Worm (Caenorhabditis elegans) whole organism, L3 larva: ENCODE data around the gene nhr-175.

ENCODE experiments used
- R02D3.7 ChIP-seq: fragments of 150-350 bp; optimal IDR thresholded peaks from 2 replicates; lab custom pipeline; 2014; ENCODE audit warnings: missing biosample characterization, missing genetic modification characterization
- aly-2 ChIP-seq: fragments of 150-350 bp; optimal IDR thresholded peaks from 2 replicates; lab custom pipeline; 2014; ENCODE audit warnings: missing biosample characterization, missing genetic modification characterization
- ama-1 ChIP-seq: fragments of 150-350 bp; optimal IDR thresholded peaks from 2 replicates; lab custom pipeline; 2018
- ceh-16 ChIP-seq: sonication (generic microtip); optimal IDR thresholded peaks from 2 replicates; lab custom pipeline; 2017; ENCODE audit warnings: missing biosample characterization, missing genetic modification characterization
- ceh-28 ChIP-seq: fragments of 150-350 bp; optimal IDR thresholded peaks from 2 replicates; lab custom pipeline; 2014; ENCODE audit warnings: missing biosample characterization, missing genetic modification reagents, missing genetic modification characterization
- ceh-82 ChIP-seq: fragments of 150-350 bp; optimal IDR thresholded peaks from 2 replicates; lab custom pipeline; 2014; ENCODE audit warnings: missing biosample characterization, missing genetic modification characterization
- ceh-9 ChIP-seq: sonication (generic microtip); optimal IDR thresholded peaks from 2 replicates; lab custom pipeline; 2018; ENCODE audit warnings: missing biosample characterization, missing genetic modification characterization
- egl-27 ChIP-seq: sonication (generic microtip); optimal IDR thresholded peaks from 4 replicates; lab custom pipeline; 2017; ENCODE audit warnings: missing biosample characterization, missing genetic modification reagents, missing genetic modification characterization
- egl-5 ChIP-seq: fragments of 150-350 bp; optimal IDR thresholded peaks from 2 replicates; lab custom pipeline; 2017; ENCODE audit warnings: missing biosample characterization, missing genetic modification reagents, missing genetic modification characterization, inconsistent platforms
- elt-1 ChIP-seq: fragments of 150-350 bp; optimal IDR thresholded peaks from 2 replicates; lab custom pipeline; 2014; ENCODE audit warnings: missing biosample characterization, missing genetic modification characterization
- elt-2 ChIP-seq: sonication (generic microtip); optimal IDR thresholded peaks from 2 replicates; lab custom pipeline; 2016; ENCODE audit warnings: missing genetic modification reagents, mild to moderate bottlenecking, missing genetic modification characterization, missing compliant biosample characterization
- eor-1 ChIP-seq, 2 experiments: fragments of 150-350 bp; optimal IDR thresholded peaks; 2 replicates each; lab custom pipeline; 2014 to 2018; ENCODE audit warnings: missing biosample characterization in 2 of 2, missing genetic modification characterization in 2 of 2
- fkh-10 ChIP-seq: sonication (generic microtip); optimal IDR thresholded peaks from 2 replicates; lab custom pipeline; 2017; ENCODE audit warnings: missing biosample characterization, missing genetic modification reagents, missing genetic modification characterization
- fkh-2 ChIP-seq: fragments of 150-350 bp; optimal IDR thresholded peaks from 2 replicates; lab custom pipeline; 2014; ENCODE audit warnings: missing biosample characterization, missing genetic modification reagents, missing genetic modification characterization
- hmg-11 ChIP-seq: sonication (generic microtip); optimal IDR thresholded peaks from 2 replicates; lab custom pipeline; 2016; ENCODE audit warnings: missing genetic modification characterization, missing compliant biosample characterization
- jun-1 ChIP-seq: fragments of 150-350 bp; optimal IDR thresholded peaks from 2 replicates; lab custom pipeline; 2014; ENCODE audit warnings: missing biosample characterization, missing genetic modification reagents, missing genetic modification characterization
- lin-15B ChIP-seq: fragments of 150-350 bp; optimal IDR thresholded peaks from 2 replicates; lab custom pipeline; 2014; ENCODE audit warnings: missing biosample characterization, missing genetic modification characterization
- lin-39 ChIP-seq: fragments of 150-350 bp; optimal IDR thresholded peaks from 2 replicates; lab custom pipeline; 2018; ENCODE audit warnings: missing biosample characterization, missing genetic modification reagents, missing genetic modification characterization
- lsy-12 ChIP-seq: sonication (generic microtip); optimal IDR thresholded peaks from 2 replicates; lab custom pipeline; 2016; ENCODE audit warnings: mild to moderate bottlenecking, missing genetic modification characterization, missing compliant biosample characterization
- mdl-1 ChIP-seq: fragments of 150-350 bp; optimal IDR thresholded peaks from 2 replicates; lab custom pipeline; 2014; ENCODE audit warnings: missing biosample characterization, missing genetic modification characterization
- mml-1 ChIP-seq: fragments of 150-350 bp; sonication (generic microtip); optimal IDR thresholded peaks from 3 replicates; lab custom pipeline; 2014; ENCODE audit warnings: missing biosample characterization, missing genetic modification characterization
- nfya-1 ChIP-seq: sonication (generic microtip); optimal IDR thresholded peaks from 2 replicates; lab custom pipeline; 2017; ENCODE audit warnings: missing genetic modification characterization, mild to moderate bottlenecking, missing compliant biosample characterization, antibody characterized with exemption, moderate library complexity; ENCODE audit not compliant: insufficient read depth
- nhr-11 ChIP-seq: fragments of 150-350 bp; optimal IDR thresholded peaks from 2 replicates; lab custom pipeline; 2014; ENCODE audit warnings: missing biosample characterization, missing genetic modification characterization
- nhr-23 ChIP-seq: fragments of 150-350 bp; optimal IDR thresholded peaks from 2 replicates; lab custom pipeline; 2014; ENCODE audit warnings: missing biosample characterization, missing genetic modification reagents, missing genetic modification characterization
- nhr-25 ChIP-seq: sonication (generic microtip); optimal IDR thresholded peaks from 2 replicates; lab custom pipeline; 2017; ENCODE audit warnings: missing biosample characterization, missing genetic modification characterization
- nhr-28 ChIP-seq: fragments of 150-350 bp; optimal IDR thresholded peaks from 2 replicates; lab custom pipeline; 2014; ENCODE audit warnings: missing biosample characterization, missing genetic modification characterization
- nhr-43 ChIP-seq: sonication (generic microtip); optimal IDR thresholded peaks from 2 replicates; lab custom pipeline; 2016; ENCODE audit warnings: mild to moderate bottlenecking, missing genetic modification characterization, missing compliant biosample characterization; ENCODE audit not compliant: poor library complexity, severe bottlenecking
- nhr-67 ChIP-seq: fragments of 150-350 bp; optimal IDR thresholded peaks from 2 replicates; lab custom pipeline; 2014; ENCODE audit warnings: missing biosample characterization, missing genetic modification characterization
- nhr-76 ChIP-seq: fragments of 150-350 bp; sonication (generic microtip); optimal IDR thresholded peaks from 5 replicates; lab custom pipeline; 2014; ENCODE audit warnings: missing biosample characterization, missing genetic modification characterization
- nhr-77 ChIP-seq: fragments of 150-350 bp; optimal IDR thresholded peaks from 2 replicates; lab custom pipeline; 2014; ENCODE audit warnings: missing biosample characterization, missing genetic modification characterization
- pha-4 ChIP-seq: fragments of 150-350 bp; optimal IDR thresholded peaks from 2 replicates; lab custom pipeline; 2014; ENCODE audit warnings: missing biosample characterization, missing genetic modification reagents, missing genetic modification characterization
- pqm-1 ChIP-seq: fragments of 150-350 bp; optimal IDR thresholded peaks from 2 replicates; lab custom pipeline; 2017; ENCODE audit warnings: missing biosample characterization, missing genetic modification characterization, inconsistent platforms
- sea-2 ChIP-seq: fragments of 150-350 bp; sonication (generic microtip); optimal IDR thresholded peaks from 4 replicates; lab custom pipeline; 2014; ENCODE audit warnings: missing biosample characterization, missing genetic modification reagents, missing genetic modification characterization
- snpc-4 ChIP-seq: fragments of 150-350 bp; optimal IDR thresholded peaks from 2 replicates; lab custom pipeline; 2014; ENCODE audit warnings: missing biosample characterization, missing genetic modification characterization
- unc-62 ChIP-seq: fragments of 150-350 bp; sonication (generic microtip); optimal IDR thresholded peaks from 4 replicates; lab custom pipeline; 2014; ENCODE audit warnings: missing biosample characterization, missing genetic modification reagents, missing genetic modification characterization
- zag-1 ChIP-seq: fragments of 150-350 bp; optimal IDR thresholded peaks from 2 replicates; lab custom pipeline; 2014; ENCODE audit warnings: missing biosample characterization, missing genetic modification characterization
- ztf-11 ChIP-seq: fragments of 150-350 bp; optimal IDR thresholded peaks from 2 replicates; lab custom pipeline; 2014; ENCODE audit warnings: missing biosample characterization, missing genetic modification characterization

Gene nhr-175

ce11 chrV:13866353-13866752 lies at the start of gene nhr-175:
Gene nhr-175, plus strand, starts transcription at chrV:13866691.
- TF ChIP-seq unc-62 (GFP tag; lab: Kevin White, UChicago), result no peak
- TF ChIP-seq pqm-1, result no peak
- peak; percentile 52 for TF ChIP-seq nhr-25 (tag; lab: Kevin White, UChicago)
- TF ChIP-seq nhr-23 (tag; lab: Kevin White, UChicago), result peak; percentile 50
- TF ChIP-seq elt-1 (tag; lab: Kevin White, UChicago), result peak; percentile 92

ce11 chrV:13816877-13817276 lies 49.6 kb upstream of the nhr-175 start, which contains the start of gene F55B12.2:
Gene F55B12.2, minus strand, starts transcription at chrV:13816977.
- TF ChIP-seq ceh-9 (tag; lab: Kevin White, UChicago) (no peak), nhr-76 (no peak), egl-5 (no peak), ceh-28 (tag; lab: Kevin White, UChicago) (no peak), mml-1 (tag; lab: Kevin White, UChicago) (no peak), hmg-11 (tag; lab: Kevin White, UChicago) (no peak), zag-1 (tag; lab: Kevin White, UChicago) (no peak), pha-4 (tag; lab: Kevin White, UChicago) (no peak), lin-39 (tag; lab: Kevin White, UChicago) (no peak), sea-2 (GFP tag; lab: Kevin White, UChicago) (no peak), fkh-10 (GFP tag; lab: Kevin White, UChicago) (no peak), ceh-16 (tag; lab: Kevin White, UChicago) (no peak), lsy-12 (tag; lab: Kevin White, UChicago) (no peak), aly-2 (tag; lab: Kevin White, UChicago) (no peak), mdl-1 (tag; lab: Kevin White, UChicago) (no peak), unc-62 (GFP tag; lab: Kevin White, UChicago) (no peak), snpc-4 (tag; lab: Kevin White, UChicago) (no peak)

ce11 chrV:13818824-13819408 lies 47.6 kb upstream of the nhr-175 start, which contains the start of gene sel-10:
Gene sel-10, plus strand, starts transcription at chrV:13819361.
- peak; percentile 51 for TF ChIP-seq jun-1 (tag; lab: Kevin White, UChicago)
- TF ChIP-seq eor-1 (tag; optimal IDR thresholded peaks at IDR 0.05; lab: Kevin White, UChicago), result no peak
- peak; percentile 47 for TF ChIP-seq R02D3.7
- TF ChIP-seq nhr-23 (tag; lab: Kevin White, UChicago), result peak; percentile 84
- TF ChIP-seq nhr-76, result no peak
- TF ChIP-seq snpc-4 (tag; lab: Kevin White, UChicago), result peak; percentile 83
- TF ChIP-seq pha-4 (tag; lab: Kevin White, UChicago), result peak; percentile 62
- peak; percentile 76 for TF ChIP-seq nfya-1 (tag; lab: Kevin White, UChicago)
- no peak for TF ChIP-seq ceh-82 (tag; lab: Kevin White, UChicago)
- TF ChIP-seq elt-2 (tag; lab: Kevin White, UChicago), result peak; percentile 57
- no peak for TF ChIP-seq ztf-11
- TF ChIP-seq nhr-28, result no peak
- peak; percentile 66 for TF ChIP-seq hmg-11 (tag; lab: Kevin White, UChicago)
- no peak for TF ChIP-seq ama-1 (lab: Kevin White, UChicago)
- TF ChIP-seq fkh-10 (GFP tag; lab: Kevin White, UChicago), result peak; percentile 23
- no peak for TF ChIP-seq nhr-67 (tag; lab: Kevin White, UChicago)
- peak; percentile 74 for TF ChIP-seq nhr-25 (tag; lab: Kevin White, UChicago)
- TF ChIP-seq lin-39 (tag; lab: Kevin White, UChicago), result peak; percentile 36
- TF ChIP-seq lin-15B (tag; lab: Kevin White, UChicago), result peak; percentile 75
- peak; percentile 3 for TF ChIP-seq nhr-77 (tag; lab: Kevin White, UChicago)
- peak; percentile 82 for TF ChIP-seq nhr-43 (tag; lab: Kevin White, UChicago)
- TF ChIP-seq nhr-11 (tag; lab: Kevin White, UChicago), result peak; percentile 10
- TF ChIP-seq egl-27 (tag; lab: Kevin White, UChicago), result no peak
- TF ChIP-seq, all 47 proteins: peak for 15

ce11 chrV:13822752-13823151 lies 43.7 kb upstream of the nhr-175 start, which contains the start of gene hpo-31:
Gene hpo-31, plus strand, starts transcription at chrV:13823052.
- no peak for TF ChIP-seq R02D3.7
- no peak for TF ChIP-seq aly-2 (tag; lab: Kevin White, UChicago)
- TF ChIP-seq hmg-11 (tag; lab: Kevin White, UChicago), result no peak
- TF ChIP-seq ceh-28 (tag; lab: Kevin White, UChicago), result no peak
- TF ChIP-seq nhr-23 (tag; lab: Kevin White, UChicago), result no peak
- TF ChIP-seq mdl-1 (tag; lab: Kevin White, UChicago), result no peak
- TF ChIP-seq fkh-2, result no peak
- TF ChIP-seq ztf-11, result no peak
- TF ChIP-seq ceh-16 (tag; lab: Kevin White, UChicago), result no peak
- no peak for TF ChIP-seq fkh-10 (GFP tag; lab: Kevin White, UChicago)
